Fruit fly (Drosophila melanogaster): ENCODE results near the gene Strip.

The Strip gene

dm6 chr3L:3328771-3329170 lies at the start of gene Strip:
Gene Strip (minus strand): TSS chr3L:3328871.
- no peak for TF ChIP-seq dsf (GFP tag; optimal IDR thresholded peaks at IDR 0.05; ENCODE audit: borderline replicate concordance)
- no peak for TF ChIP-seq Dfd (GFP tag; optimal IDR thresholded peaks at IDR 0.05)
- TF ChIP-seq Hr78 (GFP tag; optimal IDR thresholded peaks at IDR 0.05): no peak
- no peak for TF ChIP-seq jim (GFP tag; optimal IDR thresholded peaks at IDR 0.05)
- TF ChIP-seq GATAd (GFP tag; optimal IDR thresholded peaks at IDR 0.05): no peak
- no peak for TF ChIP-seq Rel (GFP tag; optimal IDR thresholded peaks at IDR 0.05)
- no peak for TF ChIP-seq Rel (tag; optimal IDR thresholded peaks at IDR 0.05)
- TF ChIP-seq lola (GFP tag; optimal IDR thresholded peaks at IDR 0.05): no peak
- no peak for TF ChIP-seq sv (GFP tag; optimal IDR thresholded peaks at IDR 0.05)
- no peak for TF ChIP-seq psq (GFP tag; optimal IDR thresholded peaks at IDR 0.05)
- TF ChIP-seq woc (GFP tag; optimal IDR thresholded peaks at IDR 0.05): no peak
- TF ChIP-seq dmrt93B (GFP tag; optimal IDR thresholded peaks at IDR 0.05): no peak
- no peak for TF ChIP-seq N (GFP tag; optimal IDR thresholded peaks at IDR 0.05)

dm6 chr3L:3377965-3378292 lies 49.3 kb upstream of the Strip start, which contains the start of gene Ids:
Gene Ids (plus strand): TSS chr3L:3378268.
- TF ChIP-seq Sp1 (GFP tag; optimal IDR thresholded peaks at IDR 0.05) (peak; percentile 65), Hnf4 (GFP tag; optimal IDR thresholded peaks at IDR 0.05) (peak; percentile 78), Myc (optimal IDR thresholded peaks at IDR 0.05) (no peak), fru (GFP tag; optimal IDR thresholded peaks at IDR 0.05) (peak; percentile 83), Abd-B (GFP tag; optimal IDR thresholded peaks at IDR 0.05) (no peak), h (GFP tag; optimal IDR thresholded peaks at IDR 0.05) (peak; percentile 82), psq (GFP tag; optimal IDR thresholded peaks at IDR 0.05) (peak; percentile 71), Rel (GFP tag; optimal IDR thresholded peaks at IDR 0.05) (no peak), Rel (tag; optimal IDR thresholded peaks at IDR 0.05) (no peak), woc (GFP tag; optimal IDR thresholded peaks at IDR 0.05) (peak; percentile 50), sage (GFP tag; optimal IDR thresholded peaks at IDR 0.05) (peak; percentile 29), Mio (GFP tag; optimal IDR thresholded peaks at IDR 0.05) (no peak), foxo (GFP tag; optimal IDR thresholded peaks at IDR 0.05) (peak; percentile 44 to 85), Dfd (GFP tag; optimal IDR thresholded peaks at IDR 0.05) (no peak), ey (GFP tag; optimal IDR thresholded peaks at IDR 0.05) (peak; percentile 82), rgr (GFP tag; optimal IDR thresholded peaks at IDR 0.05) (peak; percentile 87), sv (GFP tag; optimal IDR thresholded peaks at IDR 0.05) (peak; percentile 15), br (GFP tag; optimal IDR thresholded peaks at IDR 0.05) (peak; percentile 75), HLH106 (tag; optimal IDR thresholded peaks at IDR 0.05) (peak; percentile 75), CG32264 (GFP tag; optimal IDR thresholded peaks at IDR 0.05) (peak; percentile 67), OdsH (GFP tag; optimal IDR thresholded peaks at IDR 0.05) (peak; percentile 84), GATAd (GFP tag; optimal IDR thresholded peaks at IDR 0.05) (no peak)

dm6 chr3L:3377247-3377964 lies 48.7 kb upstream of the Strip start:
- no peak for TF ChIP-seq h (GFP tag; optimal IDR thresholded peaks at IDR 0.05)
- TF ChIP-seq Rel (GFP tag; optimal IDR thresholded peaks at IDR 0.05): no peak
- peak; percentile 78 for TF ChIP-seq Rel (tag; optimal IDR thresholded peaks at IDR 0.05)
- TF ChIP-seq Dif (GFP tag; optimal IDR thresholded peaks at IDR 0.05; ENCODE audit: partially characterized antibody): no peak

- no peak for TF ChIP-seq jim (GFP tag; optimal IDR thresholded peaks at IDR 0.05)
- no peak for TF ChIP-seq sage (GFP tag; optimal IDR thresholded peaks at IDR 0.05)
- TF ChIP-seq Myc (optimal IDR thresholded peaks at IDR 0.05): no peak
- peak; percentile 47 for TF ChIP-seq br (GFP tag; optimal IDR thresholded peaks at IDR 0.05)
Measured at dm6 chr3L:3376551-3376950, 47.9 kb upstream of the Strip start, which contains the start of gene CG12012. Gene CG12012 (plus strand): TSS chr3L:3376757.

dm6 chr3L:3373994-3374623 lies 45.4 kb upstream of the Strip start, which contains the start of the genes Ythdc1 and CG12010:
Gene Ythdc1 (minus strand): TSS chr3L:3374170.
Gene CG12010 (plus strand): TSS chr3L:3374282.
- TF ChIP-seq Myc (optimal IDR thresholded peaks at IDR 0.05) (peak; percentile 78), dl (GFP tag; optimal IDR thresholded peaks at IDR 0.05; ENCODE audit: insufficient read depth in 1 of 2, partially characterized antibody in 2 of 2) (no peak), Rel (GFP tag; optimal IDR thresholded peaks at IDR 0.05) (no peak), Rel (tag; optimal IDR thresholded peaks at IDR 0.05) (peak; percentile 31)

All from whole organism, wandering third instar larva.